Fruit fly (Drosophila melanogaster) whole organism, embryonic: ENCODE results near the gene Lerp.

ENCODE experiments used
- Blimp-1 ChIP-seq: fragments of 200-800 bp; sonication (Bioruptor generic); optimal IDR thresholded peaks from 3 replicates; lab custom pipeline; 2018; ENCODE audit warnings: missing biosample characterization, missing genetic modification characterization, mild to moderate bottlenecking, moderate library complexity, missing genetic modification reagents
- Bteb2 ChIP-seq: fragments of 200-800 bp; sonication (Bioruptor generic); optimal IDR thresholded peaks from 2 replicates; lab custom pipeline; 2016; ENCODE audit warnings: missing biosample characterization, missing genetic modification characterization
- CG11093 ChIP-seq: fragments of 200-800 bp; sonication (Bioruptor generic); IDR thresholded peaks from 3 replicates; pipeline ENCODE4 v1.3.6; 2022; ENCODE audit warnings: missing biosample characterization, missing genetic modification characterization
- CG14441 ChIP-seq: fragments of 200-800 bp; sonication (Bioruptor generic); IDR thresholded peaks from 2 replicates; pipeline ENCODE4 v1.3.6; 2022; ENCODE audit warnings: missing biosample characterization, missing genetic modification characterization
- CG14710 ChIP-seq: fragments of 200-800 bp; sonication (Bioruptor generic); optimal IDR thresholded peaks from 3 replicates; lab custom pipeline; 2019; ENCODE audit warnings: missing biosample characterization, mild to moderate bottlenecking, missing genetic modification characterization, moderate library complexity
- CG15011 ChIP-seq: fragments of 200-800 bp; sonication (Bioruptor generic); optimal IDR thresholded peaks from 3 replicates; lab custom pipeline; 2018; ENCODE audit warnings: missing biosample characterization, mild to moderate bottlenecking, missing genetic modification characterization
- CG18599 ChIP-seq: fragments of 200-800 bp; sonication (Bioruptor generic); optimal IDR thresholded peaks from 3 replicates; lab custom pipeline; 2017; ENCODE audit warnings: missing biosample characterization, missing genetic modification characterization, mild to moderate bottlenecking, moderate library complexity, missing genetic modification reagents
- CG18764 ChIP-seq: fragments of 200-800 bp; sonication (Bioruptor generic); optimal IDR thresholded peaks from 3 replicates; lab custom pipeline; 2016; ENCODE audit warnings: missing biosample characterization, missing genetic modification characterization
- CG30020 ChIP-seq: fragments of 200-800 bp; optimal IDR thresholded peaks from 2 replicates; lab custom pipeline; 2019; ENCODE audit warnings: missing biosample characterization, mild to moderate bottlenecking, missing genetic modification characterization, moderate library complexity
- CG30403 ChIP-seq: fragments of 200-800 bp; sonication (Bioruptor generic); optimal IDR thresholded peaks from 3 replicates; lab custom pipeline; 2016; ENCODE audit warnings: missing biosample characterization, missing genetic modification characterization
- CG31441 ChIP-seq: fragments of 200-800 bp; sonication (Bioruptor generic); IDR thresholded peaks from 2 replicates; pipeline ENCODE4 v1.3.6; 2022; ENCODE audit warnings: missing biosample characterization, missing genetic modification characterization
- CG32772 ChIP-seq: fragments of 200-800 bp; sonication (Bioruptor generic); IDR thresholded peaks from 2 replicates; pipeline ENCODE4 v1.3.6; 2022; ENCODE audit warnings: missing biosample characterization, missing genetic modification characterization
- CG33213 ChIP-seq: fragments of 200-800 bp; sonication (Bioruptor generic); optimal IDR thresholded peaks from 3 replicates; lab custom pipeline; 2016; ENCODE audit warnings: missing biosample characterization, missing genetic modification characterization
- CG34224 ChIP-seq: fragments of 200-800 bp; sonication (Bioruptor generic); IDR thresholded peaks from 3 replicates; pipeline ENCODE4 v1.3.6; 2022; ENCODE audit warnings: missing biosample characterization, missing genetic modification characterization; ENCODE audit not compliant: partially characterized antibody
- CG3838 ChIP-seq: fragments of 200-800 bp; sonication (Bioruptor generic); optimal IDR thresholded peaks from 3 replicates; lab custom pipeline; 2016; ENCODE audit warnings: missing biosample characterization, missing genetic modification characterization
- CG7928 ChIP-seq: fragments of 200-800 bp; sonication (Bioruptor generic); optimal IDR thresholded peaks from 2 replicates; lab custom pipeline; 2017; ENCODE audit warnings: missing biosample characterization, mild to moderate bottlenecking, missing genetic modification characterization
- CG7987 ChIP-seq: fragments of 200-800 bp; sonication (Bioruptor generic); optimal IDR thresholded peaks from 2 replicates; lab custom pipeline; 2018; ENCODE audit warnings: missing biosample characterization, mild to moderate bottlenecking, missing genetic modification characterization, moderate library complexity
- CG8924 ChIP-seq: fragments of 200-800 bp; optimal IDR thresholded peaks from 3 replicates; lab custom pipeline; 2019; ENCODE audit warnings: missing biosample characterization, mild to moderate bottlenecking, missing genetic modification characterization, moderate library complexity
- CG9215 ChIP-seq: fragments of 200-800 bp; sonication (Bioruptor generic); IDR thresholded peaks from 2 replicates; pipeline ENCODE4 v1.3.6; 2022; ENCODE audit warnings: missing biosample characterization, missing genetic modification characterization
- CG9609 ChIP-seq: fragments of 200-800 bp; sonication (Bioruptor generic); optimal IDR thresholded peaks from 3 replicates; lab custom pipeline; 2016; ENCODE audit warnings: missing biosample characterization, missing genetic modification characterization
- CG9727 ChIP-seq: fragments of 200-800 bp; sonication (Bioruptor generic); optimal IDR thresholded peaks from 3 replicates; lab custom pipeline; 2017; ENCODE audit warnings: missing biosample characterization, mild to moderate bottlenecking, missing genetic modification characterization
- CG9876 ChIP-seq: fragments of 200-800 bp; sonication (Bioruptor generic); optimal IDR thresholded peaks from 2 replicates; lab custom pipeline; 2016; ENCODE audit warnings: missing biosample characterization, missing genetic modification characterization
- Doc2 ChIP-seq: fragments of 200-800 bp; sonication (Bioruptor generic); IDR thresholded peaks from 2 replicates; pipeline ENCODE4 v1.3.6; 2022; ENCODE audit warnings: missing biosample characterization, missing genetic modification characterization
- E2f2 ChIP-seq: fragments of 200-800 bp; sonication (Bioruptor generic); IDR thresholded peaks from 2 replicates; pipeline ENCODE4 v1.3.6; 2022; ENCODE audit warnings: missing biosample characterization, missing genetic modification characterization
- Ets65A ChIP-seq: fragments of 200-800 bp; sonication (Bioruptor generic); peaks from one replicate; lab custom pipeline; 2016; ENCODE audit warnings: missing biosample characterization, missing genetic modification characterization
- Jarid2 ChIP-seq: fragments of 200-800 bp; sonication (Bioruptor generic); optimal IDR thresholded peaks from 3 replicates; lab custom pipeline; 2017; ENCODE audit warnings: mild to moderate bottlenecking, missing biosample characterization, missing genetic modification reagents, missing genetic modification characterization
- Lpt ChIP-seq: fragments of >200 bp; optimal IDR thresholded peaks from 2 replicates; lab custom pipeline; 2018; ENCODE audit warnings: missing biosample characterization, missing genetic modification characterization
- Sry-β ChIP-seq: fragments of 200-800 bp; sonication (Bioruptor generic); optimal IDR thresholded peaks from 2 replicates; lab custom pipeline; 2018; ENCODE audit warnings: missing biosample characterization, mild to moderate bottlenecking, missing genetic modification characterization, moderate library complexity
- Vsx1 ChIP-seq: fragments of 200-800 bp; sonication (Bioruptor generic); optimal IDR thresholded peaks from 2 replicates; lab custom pipeline; 2017; ENCODE audit warnings: missing biosample characterization, mild to moderate bottlenecking, missing genetic modification characterization, missing genetic modification reagents
- ab ChIP-seq: fragments of 200-800 bp; sonication (Bioruptor generic); optimal IDR thresholded peaks from 2 replicates; lab custom pipeline; 2016; ENCODE audit warnings: missing biosample characterization, missing genetic modification characterization
- ase ChIP-seq: fragments of 200-800 bp; sonication (Bioruptor generic); IDR thresholded peaks from 3 replicates; pipeline ENCODE4 v1.3.6; 2022; ENCODE audit warnings: missing biosample characterization, missing genetic modification characterization
- ato ChIP-seq: fragments of 200-800 bp; sonication (Bioruptor generic); IDR thresholded peaks from 2 replicates; pipeline ENCODE4 v1.3.6; 2022; ENCODE audit warnings: missing biosample characterization, missing genetic modification characterization; ENCODE audit not compliant: partially characterized antibody
- chn ChIP-seq: fragments of 200-800 bp; sonication (Bioruptor generic); optimal IDR thresholded peaks from 2 replicates; lab custom pipeline; 2016; ENCODE audit warnings: missing biosample characterization, missing genetic modification characterization
- esg ChIP-seq: fragments of 200-800 bp; sonication (Bioruptor generic); conservative IDR thresholded peaks from 2 replicates; pipeline ENCODE4 v1.3.6; 2022; ENCODE audit warnings: missing biosample characterization, missing genetic modification characterization
- gsb-n ChIP-seq: fragments of 200-800 bp; sonication (Bioruptor generic); optimal IDR thresholded peaks from 3 replicates; lab custom pipeline; 2018; ENCODE audit warnings: missing biosample characterization, mild to moderate bottlenecking, missing genetic modification characterization
- ham ChIP-seq: fragments of 200-800 bp; sonication (Bioruptor generic); IDR thresholded peaks from 2 replicates; pipeline ENCODE4 v1.3.6; 2022; ENCODE audit warnings: missing biosample characterization, missing genetic modification characterization
- lbe ChIP-seq: fragments of 200-800 bp; sonication (Bioruptor generic); optimal IDR thresholded peaks from 2 replicates; lab custom pipeline; 2016; ENCODE audit warnings: missing biosample characterization, mild to moderate bottlenecking, missing genetic modification characterization
- nerfin-2 ChIP-seq: fragments of 200-800 bp; sonication (Bioruptor generic); IDR thresholded peaks from 2 replicates; pipeline ENCODE4 v1.3.6; 2022; ENCODE audit warnings: missing biosample characterization, missing genetic modification characterization; ENCODE audit not compliant: partially characterized antibody
- pzg ChIP-seq: fragments of 200-800 bp; sonication (Bioruptor generic); optimal IDR thresholded peaks from 3 replicates; lab custom pipeline; 2018; ENCODE audit warnings: missing biosample characterization, mild to moderate bottlenecking, missing genetic modification characterization, moderate library complexity
- run ChIP-seq: fragments of 200-800 bp; sonication (Bioruptor generic); optimal IDR thresholded peaks from 3 replicates; lab custom pipeline; 2018; ENCODE audit warnings: missing biosample characterization, mild to moderate bottlenecking, missing genetic modification characterization
- sc ChIP-seq, 3 experiments: fragments of >200 bp in 2 of 3; fragments of 200-800 bp in 1 of 3; sonication (Bioruptor generic) in 1 of 3; optimal IDR thresholded peaks; 2 replicates in 2 of 3; 3 replicates in 1 of 3; lab custom pipeline; 2017; ENCODE audit warnings: mild to moderate bottlenecking in 1 of 3, missing biosample characterization in 1 of 3, missing genetic modification characterization in 1 of 3, missing genetic modification reagents in 1 of 3
- sisA ChIP-seq: fragments of 200-800 bp; sonication (Bioruptor generic); IDR thresholded peaks from 2 replicates; pipeline ENCODE4 v1.3.6; 2022; ENCODE audit warnings: missing biosample characterization, missing genetic modification characterization
- slp2 ChIP-seq: fragments of 200-800 bp; sonication (Bioruptor generic); optimal IDR thresholded peaks from 2 replicates; lab custom pipeline; 2016; ENCODE audit warnings: missing biosample characterization, missing genetic modification characterization
- stc ChIP-seq: fragments of 200-800 bp; sonication (Bioruptor generic); IDR thresholded peaks from 2 replicates; pipeline ENCODE4 v1.3.6; 2022; ENCODE audit warnings: missing biosample characterization, missing genetic modification characterization
- sug ChIP-seq: fragments of 200-800 bp; optimal IDR thresholded peaks from 2 replicates; lab custom pipeline; 2019; ENCODE audit warnings: missing biosample characterization, mild to moderate bottlenecking, missing genetic modification characterization, moderate library complexity
- trem ChIP-seq: fragments of 200-800 bp; optimal IDR thresholded peaks from 3 replicates; lab custom pipeline; 2019; ENCODE audit warnings: missing biosample characterization, mild to moderate bottlenecking, missing genetic modification characterization, moderate library complexity
- tup ChIP-seq: fragments of 200-800 bp; sonication (Bioruptor generic); optimal IDR thresholded peaks from 2 replicates; lab custom pipeline; 2016; ENCODE audit warnings: missing biosample characterization, mild to moderate bottlenecking, missing genetic modification characterization, moderate library complexity
- usp ChIP-seq: fragments of >200 bp; optimal IDR thresholded peaks from 2 replicates; lab custom pipeline; 2017; ENCODE audit warnings: missing biosample characterization, missing genetic modification characterization
- yki ChIP-seq: fragments of >200 bp; optimal IDR thresholded peaks from 3 replicates; lab custom pipeline; 2018

Lerp gene

dm6 chr3R:26866577-26867456, 3.9 kb upstream of the Lerp start, which contains the start of the genes ball and His2Av (continued):
- TF ChIP-seq Sry-β = no peak
- peak; percentile 53 for TF ChIP-seq lbe (GFP tag; lab: Kevin White, UChicago)
- peak; percentile 43 for TF ChIP-seq CG7987
- TF ChIP-seq CG11093 (GFP tag; lab: Robert Waterston, UW) = 0 out of 3 replicates have a peak, but pooled peaks have one; percentile 47
- TF ChIP-seq run (tag; lab: Kevin White, UChicago) = peak; percentile 48
- TF ChIP-seq Bteb2 (GFP tag; lab: Kevin White, UChicago) = peak; percentile 82
- peak; percentile 94 for TF ChIP-seq pzg (GFP tag; lab: Kevin White, UChicago)
- TF ChIP-seq CG18764 = peak; percentile 80
- TF ChIP-seq CG31441 = peak; percentile 71
- peak; percentile 71 for TF ChIP-seq slp2 (GFP tag; lab: Kevin White, UChicago)
- peak; percentile 85 for TF ChIP-seq CG18599 (GFP tag; lab: Kevin White, UChicago)
- TF ChIP-seq Vsx1 (GFP tag; lab: Kevin White, UChicago) = peak; percentile 55
- peak; percentile 83 for TF ChIP-seq CG32772 (GFP tag; lab: Robert Waterston, UW)
- peak; percentile 53 for TF ChIP-seq CG3838 (GFP tag; lab: Kevin White, UChicago)
- no peak for TF ChIP-seq yki
- TF ChIP-seq CG7928 (GFP tag; lab: Kevin White, UChicago) = peak; percentile 91
- TF ChIP-seq CG34224 (GFP tag; lab: Robert Waterston, UW) = peak; percentile 84
- no peak for TF ChIP-seq Lpt (GFP tag; lab: Kevin White, UChicago)
- peak; percentile 45 for TF ChIP-seq CG30020
- peak; percentile 85 for TF ChIP-seq ato
- TF ChIP-seq CG9609 = peak; percentile 89
- TF ChIP-seq CG9215 = peak; percentile 79
- peak; percentile 80 for TF ChIP-seq nerfin-2 (GFP tag; lab: Robert Waterston, UW)
- TF ChIP-seq CG8924 (tag; lab: Kevin White, UChicago) = peak; percentile 65
- peak; percentile 89 for TF ChIP-seq chn
- peak; percentile 82 for TF ChIP-seq ase (GFP tag; lab: Robert Waterston, UW)
- TF ChIP-seq tup (GFP tag; lab: Kevin White, UChicago) = peak; percentile 74
- TF ChIP-seq stc (GFP tag; lab: Robert Waterston, UW) = peak; percentile 72
- TF ChIP-seq sug (tag; lab: Kevin White, UChicago) = peak; percentile 90
- TF ChIP-seq Ets65A (GFP tag; lab: Kevin White, UChicago) = peak; percentile 98
- peak; percentile 91 for TF ChIP-seq CG30403 (GFP tag; lab: Kevin White, UChicago)
- peak; percentile 68 for TF ChIP-seq gsb-n (tag; lab: Kevin White, UChicago)
- TF ChIP-seq CG14441 = peak; percentile 81
- peak; percentile 77 for TF ChIP-seq esg (GFP tag; lab: Robert Waterston, UW)
- peak; percentile 89 for TF ChIP-seq trem (tag; lab: Kevin White, UChicago)
- TF ChIP-seq Doc2 = no peak
- peak; percentile 81 for TF ChIP-seq sisA (GFP tag; lab: Robert Waterston, UW)
- no peak for TF ChIP-seq usp (GFP tag; lab: Kevin White, UChicago)
- peak; percentile 94 for TF ChIP-seq CG33213 (GFP tag; lab: Kevin White, UChicago)
- peak; percentile 66 for TF ChIP-seq CG9876 (GFP tag; lab: Kevin White, UChicago)
- peak; percentile 37 for TF ChIP-seq CG15011 (GFP tag; lab: Kevin White, UChicago)
- no peak for TF ChIP-seq ham (GFP tag; lab: Robert Waterston, UW)
- peak; percentile 84 for TF ChIP-seq E2f2 (GFP tag; lab: Robert Waterston, UW)
- peak; percentile 87 for TF ChIP-seq CG9727 (GFP tag; lab: Kevin White, UChicago)
- TF ChIP-seq Blimp-1 (GFP tag; lab: Kevin White, UChicago) = peak; percentile 76
- TF ChIP-seq Jarid2 = peak; percentile 47
- TF ChIP-seq ab (GFP tag; lab: Kevin White, UChicago) = peak; percentile 49
- TF ChIP-seq CG14710 (tag; lab: Kevin White, UChicago) = peak; percentile 89
- no peak for TF ChIP-seq sc (optimal IDR thresholded peaks at IDR 0.05; lab: Kevin White, UChicago)
- TF ChIP-seq sc (GFP tag; optimal IDR thresholded peaks at IDR 0.05; lab: Kevin White, UChicago) = peak; percentile 22
